Fruit fly (Drosophila melanogaster) whole organism, embryonic: Measurements from ENCODE around the gene Gale.

Experiments used
- CG10209 ChIP-seq: fragments of 200-800 bp; sonication (Bioruptor generic); optimal IDR thresholded peaks from 3 replicates; lab custom pipeline; 2017; ENCODE audit warnings: missing biosample characterization, mild to moderate bottlenecking, missing genetic modification characterization, missing genetic modification reagents
- CG11247 ChIP-seq: fragments of 200-800 bp; sonication (Bioruptor generic); IDR thresholded peaks from 2 replicates; pipeline ENCODE4 v1.3.6; 2022; ENCODE audit warnings: missing biosample characterization, missing genetic modification characterization
- CG11695 ChIP-seq: fragments of 200-800 bp; sonication (Bioruptor generic); IDR thresholded peaks from 3 replicates; pipeline ENCODE4 v1.3.6; 2022; ENCODE audit warnings: missing biosample characterization, missing genetic modification characterization
- CG15011 ChIP-seq: fragments of 200-800 bp; sonication (Bioruptor generic); optimal IDR thresholded peaks from 3 replicates; lab custom pipeline; 2018; ENCODE audit warnings: missing biosample characterization, mild to moderate bottlenecking, missing genetic modification characterization
- CG15514 ChIP-seq: fragments of 200-800 bp; sonication (Bioruptor generic); optimal IDR thresholded peaks from 3 replicates; lab custom pipeline; 2017; ENCODE audit warnings: missing biosample characterization, missing genetic modification characterization, mild to moderate bottlenecking, moderate library complexity, missing genetic modification reagents
- CG1603 ChIP-seq: fragments of 200-800 bp; sonication (Bioruptor generic); optimal IDR thresholded peaks from 2 replicates; lab custom pipeline; 2019; ENCODE audit warnings: missing biosample characterization, mild to moderate bottlenecking, missing genetic modification characterization, moderate library complexity
- CG17361 ChIP-seq: fragments of 200-800 bp; sonication (Bioruptor generic); IDR thresholded peaks from 3 replicates; pipeline ENCODE4 v1.3.6; 2022; ENCODE audit warnings: missing biosample characterization, missing genetic modification characterization
- CG1792 ChIP-seq: fragments of 200-800 bp; sonication (Bioruptor generic); optimal IDR thresholded peaks from 2 replicates; lab custom pipeline; 2016; ENCODE audit warnings: missing biosample characterization, missing genetic modification characterization
- CG2129 ChIP-seq: fragments of 200-800 bp; sonication (Bioruptor generic); IDR thresholded peaks from 2 replicates; pipeline ENCODE4 v1.3.6; 2022; ENCODE audit warnings: missing biosample characterization, missing genetic modification characterization; ENCODE audit not compliant: partially characterized antibody
- CG2202 ChIP-seq: fragments of 200-800 bp; sonication (Bioruptor generic); optimal IDR thresholded peaks from 2 replicates; lab custom pipeline; 2018; ENCODE audit warnings: missing biosample characterization, mild to moderate bottlenecking, missing genetic modification characterization
- CG2875 ChIP-seq: fragments of 200-800 bp; sonication (Bioruptor generic); optimal IDR thresholded peaks from 2 replicates; lab custom pipeline; 2017; ENCODE audit warnings: missing biosample characterization, mild to moderate bottlenecking, missing genetic modification characterization, missing genetic modification reagents
- CG31388 ChIP-seq: fragments of 200-800 bp; sonication (Bioruptor generic); optimal IDR thresholded peaks from 2 replicates; lab custom pipeline; 2016; ENCODE audit warnings: missing biosample characterization, missing genetic modification characterization
- CG3163 ChIP-seq: fragments of 200-800 bp; sonication (Bioruptor generic); optimal IDR thresholded peaks from 3 replicates; lab custom pipeline; 2016; ENCODE audit warnings: missing biosample characterization, missing genetic modification characterization
- CG34376 ChIP-seq: fragments of 200-800 bp; sonication (Bioruptor generic); optimal IDR thresholded peaks from 2 replicates; lab custom pipeline; 2018; ENCODE audit warnings: missing biosample characterization, mild to moderate bottlenecking, missing genetic modification characterization
- CG5180 ChIP-seq: fragments of 200-800 bp; sonication (Bioruptor generic); optimal IDR thresholded peaks from 3 replicates; lab custom pipeline; 2017; ENCODE audit warnings: missing biosample characterization, missing genetic modification characterization, mild to moderate bottlenecking, moderate library complexity, missing genetic modification reagents
- CG6854 ChIP-seq: fragments of 200-800 bp; sonication (Bioruptor generic); optimal IDR thresholded peaks from 3 replicates; lab custom pipeline; 2017; ENCODE audit warnings: missing biosample characterization, mild to moderate bottlenecking, missing genetic modification characterization
- CG7372 ChIP-seq: fragments of 200-800 bp; sonication (Bioruptor generic); IDR thresholded peaks from 2 replicates; pipeline ENCODE4 v1.3.6; 2022; ENCODE audit warnings: missing biosample characterization, missing genetic modification characterization
- Dbx ChIP-seq: fragments of 200-800 bp; sonication (Bioruptor generic); IDR thresholded peaks from 3 replicates; pipeline ENCODE4 v1.3.6; 2022; ENCODE audit warnings: missing biosample characterization, missing genetic modification characterization
- Dp ChIP-seq: fragments of 200-800 bp; sonication (Bioruptor generic); optimal IDR thresholded peaks from 2 replicates; lab custom pipeline; 2018; ENCODE audit warnings: missing biosample characterization, mild to moderate bottlenecking, missing genetic modification characterization, moderate library complexity
- ERR ChIP-seq: fragments of 200-800 bp; sonication (Bioruptor generic); optimal IDR thresholded peaks from 2 replicates; lab custom pipeline; 2016; ENCODE audit warnings: missing biosample characterization, missing genetic modification characterization
- H2.0 ChIP-seq: fragments of 200-800 bp; sonication (Bioruptor generic); IDR thresholded peaks from 2 replicates; pipeline ENCODE4 v1.3.6; 2022; ENCODE audit warnings: missing biosample characterization, missing genetic modification characterization
- Lhr ChIP-seq: fragments of 200-800 bp; sonication (Bioruptor generic); optimal IDR thresholded peaks from 3 replicates; lab custom pipeline; 2017; ENCODE audit warnings: mild to moderate bottlenecking, missing biosample characterization, missing genetic modification reagents, missing genetic modification characterization
- Lpt ChIP-seq: fragments of >200 bp; optimal IDR thresholded peaks from 2 replicates; lab custom pipeline; 2018; ENCODE audit warnings: missing biosample characterization, missing genetic modification characterization
- Med ChIP-seq: fragments of 200-800 bp; sonication (Bioruptor generic); peaks from one replicate; lab custom pipeline; 2016; ENCODE audit warnings: missing biosample characterization, missing genetic modification characterization, mild to moderate bottlenecking, inconsistent platforms, moderate library complexity
- Meics ChIP-seq: fragments of 200-800 bp; sonication (Bioruptor generic); optimal IDR thresholded peaks from 2 replicates; lab custom pipeline; 2017; ENCODE audit warnings: missing biosample characterization, mild to moderate bottlenecking, missing genetic modification characterization
- Neu2 ChIP-seq: fragments of 200-800 bp; sonication (Bioruptor generic); optimal IDR thresholded peaks from 3 replicates; lab custom pipeline; 2016; ENCODE audit warnings: missing biosample characterization, missing genetic modification characterization, borderline replicate concordance
- Six4 ChIP-seq: fragments of 200-800 bp; sonication (Bioruptor generic); optimal IDR thresholded peaks from 2 replicates; lab custom pipeline; 2016; ENCODE audit warnings: missing biosample characterization, missing genetic modification characterization
- Spps ChIP-seq: fragments of 200-800 bp; sonication (Bioruptor generic); optimal IDR thresholded peaks from 2 replicates; lab custom pipeline; 2018; ENCODE audit warnings: missing biosample characterization, mild to moderate bottlenecking, missing genetic modification characterization
- Trl ChIP-seq, 3 experiments: fragments of >200 bp in 2 of 3; fragments of 200-800 bp in 1 of 3; sonication (Bioruptor generic) in 1 of 3; optimal IDR thresholded peaks; 2 replicates in 1 of 3; 3 replicates in 2 of 3; lab custom pipeline; 2016 to 2017; ENCODE audit warnings: missing biosample characterization in 1 of 3, missing genetic modification characterization in 1 of 3
- amos ChIP-seq: fragments of 200-800 bp; sonication (Bioruptor generic); IDR thresholded peaks from 2 replicates; pipeline ENCODE4 v1.3.6; 2022; ENCODE audit warnings: missing biosample characterization, missing genetic modification characterization; ENCODE audit not compliant: partially characterized antibody
- ara ChIP-seq: fragments of 200-800 bp; sonication (Bioruptor generic); IDR thresholded peaks from 2 replicates; pipeline ENCODE4 v1.3.6; 2022; ENCODE audit warnings: missing biosample characterization, missing genetic modification characterization
- bbx ChIP-seq: fragments of 200-800 bp; sonication (Bioruptor generic); IDR thresholded peaks from 2 replicates; pipeline ENCODE4 v1.3.6; 2022; ENCODE audit warnings: missing biosample characterization, missing genetic modification characterization; ENCODE audit not compliant: partially characterized antibody
- br ChIP-seq: fragments of >200 bp; optimal IDR thresholded peaks from 2 replicates; lab custom pipeline; 2017
- cas ChIP-seq: fragments of 200-800 bp; sonication (Bioruptor generic); IDR thresholded peaks from 2 replicates; pipeline ENCODE4 v1.3.6; 2022; ENCODE audit warnings: missing biosample characterization, missing genetic modification characterization
- chn ChIP-seq: fragments of 200-800 bp; sonication (Bioruptor generic); optimal IDR thresholded peaks from 2 replicates; lab custom pipeline; 2016; ENCODE audit warnings: missing biosample characterization, missing genetic modification characterization
- dati ChIP-seq: fragments of 200-800 bp; sonication (Bioruptor generic); IDR thresholded peaks from 2 replicates; pipeline ENCODE4 v1.3.6; 2022; ENCODE audit warnings: missing biosample characterization, missing genetic modification characterization
- gcm2 ChIP-seq: fragments of 200-800 bp; sonication (Bioruptor generic); optimal IDR thresholded peaks from 2 replicates; lab custom pipeline; 2016; ENCODE audit warnings: missing biosample characterization, missing genetic modification characterization
- grau ChIP-seq: fragments of 200-800 bp; optimal IDR thresholded peaks from 3 replicates; lab custom pipeline; 2019; ENCODE audit warnings: missing biosample characterization, mild to moderate bottlenecking, missing genetic modification characterization, moderate library complexity
- hbn ChIP-seq: fragments of 200-800 bp; sonication (Bioruptor generic); IDR thresholded peaks from 2 replicates; pipeline ENCODE4 v1.3.6; 2022; ENCODE audit warnings: missing biosample characterization, missing genetic modification characterization; ENCODE audit not compliant: partially characterized antibody
- ken ChIP-seq: fragments of 200-800 bp; sonication (Bioruptor generic); IDR thresholded peaks from 3 replicates; pipeline ENCODE4 v1.3.6; 2022; ENCODE audit warnings: missing biosample characterization, missing genetic modification characterization
- lab ChIP-seq: fragments of 200-800 bp; sonication (Bioruptor generic); optimal IDR thresholded peaks from 3 replicates; lab custom pipeline; 2017; ENCODE audit warnings: missing biosample characterization, missing genetic modification characterization, mild to moderate bottlenecking, moderate library complexity, missing genetic modification reagents
- mam ChIP-seq: fragments of 200-800 bp; sonication (Bioruptor generic); optimal IDR thresholded peaks from 3 replicates; lab custom pipeline; 2016; ENCODE audit warnings: missing biosample characterization, missing genetic modification characterization
- nerfin-2 ChIP-seq: fragments of 200-800 bp; sonication (Bioruptor generic); IDR thresholded peaks from 2 replicates; pipeline ENCODE4 v1.3.6; 2022; ENCODE audit warnings: missing biosample characterization, missing genetic modification characterization; ENCODE audit not compliant: partially characterized antibody
- onecut ChIP-seq: fragments of 200-800 bp; sonication (Bioruptor generic); IDR thresholded peaks from 2 replicates; pipeline ENCODE4 v1.3.6; 2022; ENCODE audit warnings: missing biosample characterization, missing genetic modification characterization
- rib ChIP-seq: fragments of 200-800 bp; sonication (Bioruptor generic); IDR thresholded peaks from 2 replicates; pipeline ENCODE4 v1.3.6; 2022; ENCODE audit warnings: missing biosample characterization, missing genetic modification characterization
- run ChIP-seq: fragments of 200-800 bp; sonication (Bioruptor generic); optimal IDR thresholded peaks from 3 replicates; lab custom pipeline; 2018; ENCODE audit warnings: missing biosample characterization, mild to moderate bottlenecking, missing genetic modification characterization
- sim ChIP-seq: fragments of 200-800 bp; sonication (Bioruptor generic); IDR thresholded peaks from 2 replicates; pipeline ENCODE4 v1.3.6; 2022; ENCODE audit warnings: missing biosample characterization, missing genetic modification characterization

Gale gene

dm6 chr3L:611639-612611, 36.4 kb upstream of the Gale start (continued):
- TF ChIP-seq grau (tag; lab: Kevin White, UChicago) (peak; percentile 67), CG1603 (peak; percentile 77), CG11247 (peak; percentile 76), Med (GFP tag; lab: Kevin White, UChicago) (peak; percentile 97), CG15514 (GFP tag; lab: Kevin White, UChicago) (peak; percentile 56), br (lab: Kevin White, UChicago) (no peak), Lpt (GFP tag; lab: Kevin White, UChicago) (no peak), CG1792 (GFP tag; lab: Kevin White, UChicago) (peak; percentile 44), CG2875 (GFP tag; lab: Kevin White, UChicago) (peak; percentile 63), ara (GFP tag; lab: Robert Waterston, UW) (0 out of 2 replicates have a peak, but pooled peaks have one; percentile 57), H2.0 (peak; percentile 55; the same call in 1 of the 2 replicates), Dp (no peak), rib (GFP tag; lab: Robert Waterston, UW) (peak; percentile 70), CG3163 (GFP tag; lab: Kevin White, UChicago) (peak; percentile 57), CG15011 (GFP tag; lab: Kevin White, UChicago) (peak; percentile 59), dati (GFP tag; lab: Robert Waterston, UW) (no peak), gcm2 (GFP tag; lab: Kevin White, UChicago) (peak; percentile 11), Trl (optimal IDR thresholded peaks at IDR 0.05; lab: Kevin White, UChicago) (no peak), Trl (GFP tag; optimal IDR thresholded peaks at IDR 0.05; lab: Kevin White, UChicago) (peak; percentile 52), cas (peak; percentile 66; the same call in 1 of the 2 replicates), amos (GFP tag; lab: Robert Waterston, UW) (no peak), bbx (no peak), CG6854 (GFP tag; lab: Kevin White, UChicago) (peak; percentile 62), Meics (GFP tag; lab: Kevin White, UChicago) (peak; percentile 84), Lhr (GFP tag; lab: Kevin White, UChicago) (peak; percentile 7), CG10209 (GFP tag; lab: Kevin White, UChicago) (peak; percentile 72), CG2202 (tag; lab: Kevin White, UChicago) (no peak), ERR (GFP tag; lab: Kevin White, UChicago) (peak; percentile 11), CG11695 (GFP tag; lab: Robert Waterston, UW) (peak; percentile 75; the same call in 2 of the 3 replicates), mam (GFP tag; lab: Kevin White, UChicago) (peak; percentile 48), onecut (GFP tag; lab: Robert Waterston, UW) (peak; percentile 71), chn (GFP tag; lab: Kevin White, UChicago) (peak; percentile 22), CG5180 (GFP tag; lab: Kevin White, UChicago) (peak; percentile 60), hbn (GFP tag; lab: Robert Waterston, UW) (no peak), CG2129 (GFP tag; lab: Robert Waterston, UW) (no peak), CG17361 (GFP tag; lab: Robert Waterston, UW) (peak; percentile 71), CG31388 (GFP tag; lab: Kevin White, UChicago) (peak; percentile 0), Dbx (GFP tag; lab: Robert Waterston, UW) (peak; percentile 79), CG7372 (peak; percentile 69), run (tag; lab: Kevin White, UChicago) (peak; percentile 14), sim (GFP tag; lab: Robert Waterston, UW) (0 out of 2 replicates have a peak, but pooled peaks have one; percentile 31), CG34376 (GFP tag; lab: Kevin White, UChicago) (peak; percentile 76), lab (peak; percentile 89), Neu2 (GFP tag; lab: Kevin White, UChicago) (no peak), ken (peak; percentile 74; the same call in 2 of the 3 replicates), Six4 (peak; percentile 27), Spps (tag; lab: Kevin White, UChicago) (no peak), nerfin-2 (GFP tag; lab: Robert Waterston, UW) (no peak)
